Fruit fly (Drosophila melanogaster): ENCODE measurements around the gene Gr28a.

DNA sequence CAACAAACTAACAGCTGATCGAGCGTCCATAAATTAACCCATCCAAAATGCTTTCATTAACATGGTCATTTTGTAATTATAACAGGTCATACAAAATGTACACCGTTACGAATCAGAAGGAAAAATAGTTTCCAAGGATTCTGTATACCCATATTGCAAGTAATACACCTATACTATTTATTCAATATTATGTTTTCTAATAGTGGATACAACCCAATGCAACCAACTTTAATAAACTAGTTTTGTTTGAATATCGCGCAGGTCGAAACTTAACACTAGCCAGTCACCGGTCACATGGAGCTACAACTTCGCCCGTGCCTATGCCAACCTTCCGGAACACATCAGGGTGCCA lies 26.2 kb downstream of the Gr28a start:
- no peak for TF ChIP-seq Dll (optimal IDR thresholded peaks at IDR 0.05)
- no peak for TF ChIP-seq EcR (GFP tag; optimal IDR thresholded peaks at IDR 0.05)

Data from whole organism.